Worm (Caenorhabditis elegans) whole organism, L4 larva: ENCODE data around the gene C47E8.4.
A peak's percentile ranks its signal among the peaks of the same experiment; 100 is the strongest.

Experiments used
- D1046.2 ChIP-seq: fragments of 200-800 bp; sonication (Bioruptor generic); IDR thresholded peaks from 2 replicates; pipeline ENCODE4 v1.3.6; 2022; ENCODE audit warnings: missing genetic modification characterization, missing compliant biosample characterization
- F10B5.3 ChIP-seq: sonication (generic microtip); optimal IDR thresholded peaks from 2 replicates; lab custom pipeline; 2016; ENCODE audit warnings: mild to moderate bottlenecking, missing genetic modification characterization, missing compliant biosample characterization
- F37D6.2 ChIP-seq: sonication (generic microtip); optimal IDR thresholded peaks from 2 replicates; lab custom pipeline; 2016; ENCODE audit warnings: mild to moderate bottlenecking, missing genetic modification characterization, missing compliant biosample characterization
- F44E2.7 ChIP-seq: fragments of 200-800 bp; sonication (Bioruptor generic); IDR thresholded peaks from 2 replicates; pipeline ENCODE4 v2.1.2; 2022; ENCODE audit warnings: missing genetic modification characterization, missing compliant biosample characterization
- F49E8.2 ChIP-seq: sonication (generic microtip); optimal IDR thresholded peaks from 2 replicates; lab custom pipeline; 2016; ENCODE audit warnings: missing compliant biosample characterization, mild to moderate bottlenecking, missing genetic modification characterization, borderline replicate concordance
- R02D3.7 ChIP-seq: fragments of 150-350 bp; sonication (generic microtip); optimal IDR thresholded peaks from 3 replicates; lab custom pipeline; 2014; ENCODE audit warnings: missing biosample characterization, missing genetic modification characterization
- T26A8.4 ChIP-seq: fragments of 200-800 bp; sonication (Bioruptor generic); IDR thresholded peaks from 2 replicates; pipeline ENCODE4 v1.3.6; 2022; ENCODE audit warnings: missing genetic modification characterization, missing compliant biosample characterization
- Y5F2A.4 ChIP-seq: fragments of 200-800 bp; sonication (Bioruptor generic); optimal IDR thresholded peaks from 2 replicates; lab custom pipeline; 2018; ENCODE audit warnings: mild to moderate bottlenecking, missing genetic modification characterization, missing compliant biosample characterization
- ZK337.2 ChIP-seq: fragments of 200-800 bp; sonication (Bioruptor generic); IDR thresholded peaks from 2 replicates; pipeline ENCODE4 v1.3.6; 2022; ENCODE audit warnings: missing genetic modification reagents, missing genetic modification characterization, missing compliant biosample characterization
- ZK546.5 ChIP-seq, 2 experiments: sonication (generic microtip); optimal IDR thresholded peaks; 2 replicates each; lab custom pipeline; 2017; ENCODE audit warnings: missing biosample characterization in 2 of 2, missing genetic modification characterization in 2 of 2
- aha-1 ChIP-seq: fragments of 150-350 bp; peaks from one replicate; lab custom pipeline; 2014; ENCODE audit warnings: missing biosample characterization, missing genetic modification characterization
- aly-2 ChIP-seq: sonication (generic microtip); optimal IDR thresholded peaks from 2 replicates; lab custom pipeline; 2018; ENCODE audit warnings: missing biosample characterization, missing genetic modification characterization
- ceh-20 ChIP-seq: fragments of 200-800 bp; sonication (Bioruptor generic); IDR thresholded peaks from 2 replicates; pipeline ENCODE4 v1.3.6; 2022; ENCODE audit warnings: missing genetic modification reagents, missing genetic modification characterization, missing compliant biosample characterization
- ceh-28 ChIP-seq: fragments of 150-350 bp; optimal IDR thresholded peaks from 2 replicates; lab custom pipeline; 2014; ENCODE audit warnings: missing biosample characterization, missing genetic modification reagents, missing genetic modification characterization
- ceh-44 ChIP-seq: fragments of 200-800 bp; sonication (Bioruptor generic); IDR thresholded peaks from 2 replicates; pipeline ENCODE4 v1.3.6; 2022; ENCODE audit warnings: missing genetic modification reagents, missing genetic modification characterization, missing compliant biosample characterization
- ceh-82 ChIP-seq: sonication (generic microtip); optimal IDR thresholded peaks from 2 replicates; lab custom pipeline; 2017; ENCODE audit warnings: missing biosample characterization, missing genetic modification characterization
- ces-1 ChIP-seq: fragments of 150-350 bp; sonication (generic microtip); optimal IDR thresholded peaks from 4 replicates; lab custom pipeline; 2014; ENCODE audit warnings: missing biosample characterization, missing genetic modification reagents, missing genetic modification characterization
- cey-2 ChIP-seq: sonication (generic microtip); optimal IDR thresholded peaks from 3 replicates; lab custom pipeline; 2017; ENCODE audit warnings: missing genetic modification characterization, mild to moderate bottlenecking, missing compliant biosample characterization, antibody characterized with exemption, borderline replicate concordance; ENCODE audit not compliant: insufficient read depth
- ctbp-1 ChIP-seq: fragments of 200-800 bp; sonication (Bioruptor generic); IDR thresholded peaks from 2 replicates; pipeline ENCODE4 v1.3.6; 2022; ENCODE audit warnings: missing genetic modification reagents, missing genetic modification characterization, missing compliant biosample characterization
- daf-12 ChIP-seq: fragments of 150-350 bp; optimal IDR thresholded peaks from 2 replicates; lab custom pipeline; 2014; ENCODE audit warnings: missing biosample characterization, missing genetic modification reagents, missing genetic modification characterization
- daf-8 ChIP-seq: fragments of 200-800 bp; sonication (Bioruptor generic); IDR thresholded peaks from 2 replicates; pipeline ENCODE4 v1.3.6; 2022; ENCODE audit warnings: missing genetic modification characterization, missing compliant biosample characterization
- dmd-6 ChIP-seq: fragments of 200-800 bp; sonication (Bioruptor generic); IDR thresholded peaks from 2 replicates; pipeline ENCODE4 v1.3.6; 2022; ENCODE audit warnings: missing genetic modification reagents, missing genetic modification characterization, missing compliant biosample characterization
- dmd-8 ChIP-seq: fragments of 200-800 bp; sonication (Bioruptor generic); IDR thresholded peaks from 2 replicates; pipeline ENCODE4 v1.3.6; 2022; ENCODE audit warnings: missing genetic modification characterization, missing compliant biosample characterization
- dmd-9 ChIP-seq: fragments of 200-800 bp; sonication (Bioruptor generic); IDR thresholded peaks from 2 replicates; pipeline ENCODE4 v1.3.6; 2022; ENCODE audit warnings: missing genetic modification reagents, missing genetic modification characterization, missing compliant biosample characterization
- egl-27 ChIP-seq: sonication (generic microtip); optimal IDR thresholded peaks from 3 replicates; lab custom pipeline; 2017; ENCODE audit warnings: missing biosample characterization, missing genetic modification reagents, missing genetic modification characterization
- hif-1 ChIP-seq, 2 experiments: sonication (generic microtip); optimal IDR thresholded peaks; 2 replicates each; lab custom pipeline; 2016 to 2017; ENCODE audit warnings: missing compliant biosample characterization in 2 of 2, missing genetic modification characterization in 2 of 2, missing genetic modification reagents in 2 of 2, missing genotype in 2 of 2, mild to moderate bottlenecking in 1 of 2
- hmg-1.1 ChIP-seq: fragments of 200-800 bp; sonication (Bioruptor generic); IDR thresholded peaks from 2 replicates; pipeline ENCODE4 v1.3.6; 2022; ENCODE audit warnings: missing genetic modification reagents, missing genetic modification characterization, missing compliant biosample characterization
- jun-1 ChIP-seq: fragments of 150-350 bp; optimal IDR thresholded peaks from 2 replicates; lab custom pipeline; 2014; ENCODE audit warnings: missing biosample characterization, missing genetic modification reagents, missing genetic modification characterization
- lin-1 ChIP-seq: fragments of 200-800 bp; sonication (Bioruptor generic); IDR thresholded peaks from 2 replicates; pipeline ENCODE4 v1.3.6; 2022; ENCODE audit warnings: missing genetic modification reagents, missing genetic modification characterization, missing compliant biosample characterization
- madf-5 ChIP-seq, 2 experiments: fragments of 200-800 bp; sonication (Bioruptor generic); IDR thresholded peaks; 2 replicates each; pipeline ENCODE4 v1.3.6; 2022; ENCODE audit warnings: missing compliant biosample characterization in 2 of 2, missing genetic modification characterization in 2 of 2
- mdl-1 ChIP-seq, 2 experiments: fragments of 150-350 bp in 1 of 2; sonication (generic microtip) in 1 of 2; optimal IDR thresholded peaks; 2 replicates each; lab custom pipeline; 2014 to 2017; ENCODE audit warnings: missing biosample characterization in 2 of 2, missing genetic modification characterization in 2 of 2
- mdt-29 ChIP-seq: fragments of 200-800 bp; sonication (Bioruptor generic); IDR thresholded peaks from 2 replicates; pipeline ENCODE4 v1.3.6; 2022; ENCODE audit warnings: missing genetic modification reagents, missing genetic modification characterization, missing compliant biosample characterization
- nhr-102 ChIP-seq: sonication (generic microtip); optimal IDR thresholded peaks from 2 replicates; lab custom pipeline; 2016; ENCODE audit warnings: mild to moderate bottlenecking, missing genetic modification characterization, moderate library complexity, missing compliant biosample characterization
- nhr-11 ChIP-seq: fragments of 150-350 bp; optimal IDR thresholded peaks from 2 replicates; lab custom pipeline; 2014; ENCODE audit warnings: missing biosample characterization, missing genetic modification characterization
- nhr-237 ChIP-seq: sonication (generic microtip); optimal IDR thresholded peaks from 2 replicates; lab custom pipeline; 2017; ENCODE audit warnings: missing biosample characterization, missing genetic modification characterization
- nhr-28 ChIP-seq: fragments of 150-350 bp; optimal IDR thresholded peaks from 2 replicates; lab custom pipeline; 2014; ENCODE audit warnings: missing biosample characterization, missing genetic modification characterization
- nhr-6 ChIP-seq: fragments of 150-350 bp; optimal IDR thresholded peaks from 2 replicates; lab custom pipeline; 2014; ENCODE audit warnings: missing biosample characterization, missing genetic modification characterization
- nhr-76 ChIP-seq: fragments of 150-350 bp; optimal IDR thresholded peaks from 2 replicates; lab custom pipeline; 2014; ENCODE audit warnings: missing biosample characterization, missing genetic modification characterization
- php-3 ChIP-seq: fragments of 200-800 bp; sonication (Bioruptor generic); IDR thresholded peaks from 2 replicates; pipeline ENCODE4 v1.3.6; 2022; ENCODE audit warnings: missing genetic modification reagents, missing genetic modification characterization, missing compliant biosample characterization
- rbr-2 ChIP-seq: sonication (generic microtip); optimal IDR thresholded peaks from 2 replicates; lab custom pipeline; 2016; ENCODE audit warnings: missing genotype, missing genetic modification characterization, missing compliant biosample characterization
- sdz-12 ChIP-seq: fragments of 200-800 bp; sonication (Bioruptor generic); optimal IDR thresholded peaks from 2 replicates; lab custom pipeline; 2018; ENCODE audit warnings: mild to moderate bottlenecking, missing genetic modification characterization, missing compliant biosample characterization
- skn-1 ChIP-seq: fragments of 150-350 bp; optimal IDR thresholded peaks from 2 replicates; lab custom pipeline; 2014; ENCODE audit warnings: missing biosample characterization, missing genetic modification characterization
- snpc-1.2 ChIP-seq: fragments of 200-800 bp; sonication (Bioruptor generic); IDR thresholded peaks from 2 replicates; pipeline ENCODE4 v1.3.6; 2022; ENCODE audit warnings: missing genetic modification reagents, missing genetic modification characterization, missing compliant biosample characterization
- snpc-4 ChIP-seq: fragments of 150-350 bp; optimal IDR thresholded peaks from 2 replicates; lab custom pipeline; 2014; ENCODE audit warnings: missing biosample characterization, missing genetic modification characterization
- spr-1 ChIP-seq: sonication (generic microtip); optimal IDR thresholded peaks from 2 replicates; lab custom pipeline; 2016; ENCODE audit warnings: mild to moderate bottlenecking, missing genetic modification characterization, missing compliant biosample characterization
- tag-97 ChIP-seq: fragments of 200-800 bp; sonication (Bioruptor generic); IDR thresholded peaks from 2 replicates; pipeline ENCODE4 v1.3.6; 2022; ENCODE audit warnings: missing genetic modification characterization, missing compliant biosample characterization
- zag-1 ChIP-seq: fragments of 150-350 bp; optimal IDR thresholded peaks from 2 replicates; lab custom pipeline; 2014; ENCODE audit warnings: missing biosample characterization, missing genetic modification characterization
- zfp-3 ChIP-seq: fragments of 200-800 bp; sonication (Bioruptor generic); conservative IDR thresholded peaks from 2 replicates; pipeline ENCODE4 v1.3.6; 2022; ENCODE audit warnings: missing genetic modification reagents, missing genetic modification characterization, missing compliant biosample characterization
- zip-11 ChIP-seq: fragments of 200-800 bp; sonication (Bioruptor generic); IDR thresholded peaks from 2 replicates; pipeline ENCODE4 v1.3.6; 2022; ENCODE audit warnings: missing genetic modification characterization, missing compliant biosample characterization
- zip-2 ChIP-seq: fragments of 150-350 bp; optimal IDR thresholded peaks from 2 replicates; lab custom pipeline; 2014; ENCODE audit warnings: missing biosample characterization, missing genetic modification characterization
- ztf-11 ChIP-seq: fragments of 150-350 bp; optimal IDR thresholded peaks from 2 replicates; lab custom pipeline; 2014; ENCODE audit warnings: missing biosample characterization, missing genetic modification characterization
- ztf-7 ChIP-seq: fragments of 150-350 bp; optimal IDR thresholded peaks from 2 replicates; lab custom pipeline; 2014; ENCODE audit warnings: missing biosample characterization, missing genetic modification characterization

Gene C47E8.4

DNA sequence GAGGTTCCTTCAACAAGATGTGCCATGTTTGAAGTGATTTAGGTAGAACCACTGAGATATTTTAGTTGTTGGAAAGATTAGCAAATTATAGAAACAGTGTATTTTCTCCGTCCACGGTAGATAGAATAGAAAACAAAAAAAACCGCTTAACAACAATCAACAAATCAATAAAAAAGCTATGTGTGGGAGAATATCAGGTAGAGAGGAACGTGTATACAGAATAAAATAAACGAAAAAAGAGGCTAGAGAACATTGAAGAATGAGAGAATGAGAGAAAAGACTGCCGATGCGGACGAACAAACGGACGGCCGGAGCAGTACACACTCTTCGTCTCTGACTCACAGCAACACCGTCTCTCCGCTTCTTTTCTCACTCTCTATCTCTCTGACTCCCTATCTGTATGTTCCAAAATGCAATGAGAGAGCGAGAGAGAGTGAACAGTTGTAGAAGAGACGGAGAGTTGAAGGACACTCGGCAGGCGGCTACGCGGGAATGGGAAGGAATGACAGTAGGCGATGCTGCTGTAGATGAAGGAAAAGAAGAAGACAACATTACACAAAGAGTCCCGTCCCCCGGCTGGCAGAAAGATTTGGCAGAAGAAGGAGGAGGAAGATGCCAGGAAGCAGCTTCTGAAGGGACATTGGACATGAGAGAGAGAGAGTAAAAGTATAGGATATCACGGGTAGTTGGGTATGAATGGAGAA is 11.5 kb upstream of the C47E8.4 start, which contains the start of gene unc-112 (continued):
- TF ChIP-seq zip-11 (GFP tag; lab: Robert Waterston, UW) = no peak
- TF ChIP-seq zip-2 = no peak
- no peak for TF ChIP-seq dmd-8 (GFP tag; lab: Robert Waterston, UW)
- TF ChIP-seq Y5F2A.4 = no peak
- TF ChIP-seq F44E2.7 (GFP tag; lab: Robert Waterston, UW) = no peak
- TF ChIP-seq skn-1 (tag; lab: Kevin White, UChicago) = no peak
- TF ChIP-seq D1046.2 = no peak
- TF ChIP-seq jun-1 (tag; lab: Kevin White, UChicago) = peak; percentile 45
- TF ChIP-seq hmg-1.1 = peak; percentile 83
- TF ChIP-seq tag-97 (GFP tag; lab: Robert Waterston, UW) = no peak
- no peak for TF ChIP-seq ceh-82 (tag; lab: Kevin White, UChicago)
- TF ChIP-seq nhr-76 = no peak
- no peak for TF ChIP-seq egl-27 (tag; lab: Kevin White, UChicago)
- TF ChIP-seq daf-8 (GFP tag; lab: Robert Waterston, UW) = no peak
- TF ChIP-seq aly-2 (tag; lab: Kevin White, UChicago) = no peak
- no peak for TF ChIP-seq zag-1
- no peak for TF ChIP-seq snpc-1.2 (GFP tag; lab: Robert Waterston, UW)
- TF ChIP-seq aha-1 (tag; lab: Kevin White, UChicago) = peak; percentile 98
- TF ChIP-seq nhr-6 = peak; percentile 98
- peak; percentile 24 for TF ChIP-seq cey-2 (tag; lab: Kevin White, UChicago)
- no peak for TF ChIP-seq ceh-44
- 0 out of 4 replicates have a peak, but pooled peaks of 1 of the 2 experiments have one; percentile 9 for TF ChIP-seq madf-5 (GFP tag; IDR thresholded peaks at IDR 0.05; lab: Robert Waterston, UW)
- TF ChIP-seq zfp-3 (GFP tag; lab: Robert Waterston, UW) = no peak
- TF ChIP-seq mdt-29 (GFP tag; lab: Robert Waterston, UW) = no peak
- TF ChIP-seq ztf-11 (tag; lab: Kevin White, UChicago) = no peak
- peak; percentile 53 for TF ChIP-seq spr-1 (tag; lab: Kevin White, UChicago)
- TF ChIP-seq hif-1 (tag; optimal IDR thresholded peaks at IDR 0.05; lab: Kevin White, UChicago) = peak in 1 of 2 experiments; percentile 68
- no peak for TF ChIP-seq F37D6.2 (tag; lab: Kevin White, UChicago)
- no peak; the same call in none of the 2 replicates for TF ChIP-seq dmd-6 (GFP tag; lab: Robert Waterston, UW)
- no peak for TF ChIP-seq snpc-4 (tag; lab: Kevin White, UChicago)
- TF ChIP-seq sdz-12 (GFP tag; lab: Kevin White, UChicago) = no peak
- peak; percentile 69 for TF ChIP-seq rbr-2 (tag; lab: Kevin White, UChicago)
- no peak for TF ChIP-seq ZK337.2 (GFP tag; lab: Robert Waterston, UW)
- no peak for TF ChIP-seq ces-1 (GFP tag; lab: Kevin White, UChicago)
- TF ChIP-seq ceh-28 (tag; lab: Kevin White, UChicago) = no peak
- no peak for TF ChIP-seq R02D3.7 (tag; lab: Kevin White, UChicago)
- TF ChIP-seq nhr-28 (tag; lab: Kevin White, UChicago) = peak; percentile 90
- TF ChIP-seq ceh-20 (GFP tag; lab: Robert Waterston, UW) = no peak
- TF ChIP-seq ztf-7 (tag; lab: Kevin White, UChicago) = no peak
- no peak for TF ChIP-seq nhr-237 (tag; lab: Kevin White, UChicago)
- TF ChIP-seq nhr-11 (tag; lab: Kevin White, UChicago) = peak; percentile 83
- TF ChIP-seq daf-12 (tag; lab: Kevin White, UChicago) = no peak
- TF ChIP-seq mdl-1 (tag; optimal IDR thresholded peaks at IDR 0.05; lab: Kevin White, UChicago) = peak in 1 of 2 experiments; percentile 77
- TF ChIP-seq dmd-9 = no peak
- peak; percentile 50 for TF ChIP-seq F10B5.3 (tag; lab: Kevin White, UChicago)
- no peak for TF ChIP-seq nhr-102 (tag; lab: Kevin White, UChicago)
- TF ChIP-seq T26A8.4 (GFP tag; lab: Robert Waterston, UW) = peak; percentile 24; the same call in 1 of the 2 replicates
- TF ChIP-seq lin-1 (GFP tag; lab: Robert Waterston, UW) = peak; percentile 54; the same call in 1 of the 2 replicates
- TF ChIP-seq F49E8.2 (tag; lab: Kevin White, UChicago) = no peak
- TF ChIP-seq php-3 = no peak
- peak; percentile 60 for TF ChIP-seq ctbp-1 (GFP tag; lab: Robert Waterston, UW)
- no peak for TF ChIP-seq ZK546.5 (tag; optimal IDR thresholded peaks at IDR 0.05; lab: Kevin White, UChicago)
